Fruit fly (Drosophila melanogaster) whole organism, embryonic: ENCODE data around the gene Spn75F.

Source experiments
- B-H1 ChIP-seq: fragments of 200-800 bp; sonication (Bioruptor generic); IDR thresholded peaks from 3 replicates; pipeline ENCODE4 v1.3.6; 2022; ENCODE audit warnings: missing biosample characterization, missing genetic modification characterization
- C15 ChIP-seq: fragments of 200-800 bp; sonication (Bioruptor generic); IDR thresholded peaks from 3 replicates; pipeline ENCODE4 v1.3.6; 2022; ENCODE audit warnings: missing biosample characterization, missing genetic modification characterization
- CG10209 ChIP-seq: fragments of 200-800 bp; sonication (Bioruptor generic); optimal IDR thresholded peaks from 3 replicates; lab custom pipeline; 2017; ENCODE audit warnings: missing biosample characterization, mild to moderate bottlenecking, missing genetic modification characterization, missing genetic modification reagents
- CG10267 ChIP-seq: fragments of 200-800 bp; sonication (Bioruptor generic); optimal IDR thresholded peaks from 2 replicates; lab custom pipeline; 2018; ENCODE audit warnings: missing biosample characterization, mild to moderate bottlenecking, missing genetic modification characterization, moderate library complexity
- CG11504 ChIP-seq: fragments of 200-800 bp; sonication (Bioruptor generic); optimal IDR thresholded peaks from 3 replicates; lab custom pipeline; 2019; ENCODE audit warnings: missing biosample characterization, mild to moderate bottlenecking, missing genetic modification characterization, moderate library complexity
- CG11696 ChIP-seq: fragments of 200-800 bp; sonication (Bioruptor generic); IDR thresholded peaks from 2 replicates; pipeline ENCODE4 v1.3.6; 2022; ENCODE audit warnings: missing biosample characterization, missing genetic modification characterization
- CG12299 ChIP-seq: fragments of 200-800 bp; sonication (Bioruptor generic); optimal IDR thresholded peaks from 2 replicates; lab custom pipeline; 2018; ENCODE audit warnings: missing biosample characterization, mild to moderate bottlenecking, missing genetic modification characterization
- CG12659 ChIP-seq: fragments of 200-800 bp; sonication (Bioruptor generic); optimal IDR thresholded peaks from 3 replicates; lab custom pipeline; 2017; ENCODE audit warnings: mild to moderate bottlenecking, missing biosample characterization, missing genetic modification reagents, missing genetic modification characterization
- CG15514 ChIP-seq: fragments of 200-800 bp; sonication (Bioruptor generic); optimal IDR thresholded peaks from 3 replicates; lab custom pipeline; 2017; ENCODE audit warnings: missing biosample characterization, missing genetic modification characterization, mild to moderate bottlenecking, moderate library complexity, missing genetic modification reagents
- CG16813 ChIP-seq: fragments of 200-800 bp; sonication (Bioruptor generic); IDR thresholded peaks from 3 replicates; pipeline ENCODE4 v1.3.6; 2022; ENCODE audit warnings: missing biosample characterization, missing genetic modification characterization; ENCODE audit not compliant: partially characterized antibody
- CG17568 ChIP-seq: fragments of 200-800 bp; sonication (Bioruptor generic); optimal IDR thresholded peaks from 2 replicates; lab custom pipeline; 2018; ENCODE audit warnings: missing biosample characterization, mild to moderate bottlenecking, missing genetic modification characterization, moderate library complexity
- CG18262 ChIP-seq: fragments of 200-800 bp; optimal IDR thresholded peaks from 3 replicates; lab custom pipeline; 2019; ENCODE audit warnings: missing biosample characterization, mild to moderate bottlenecking, missing genetic modification characterization, moderate library complexity
- CG2129 ChIP-seq: fragments of 200-800 bp; sonication (Bioruptor generic); IDR thresholded peaks from 2 replicates; pipeline ENCODE4 v1.3.6; 2022; ENCODE audit warnings: missing biosample characterization, missing genetic modification characterization; ENCODE audit not compliant: partially characterized antibody
- CG2889 ChIP-seq: fragments of 200-800 bp; sonication (Bioruptor generic); IDR thresholded peaks from 3 replicates; pipeline ENCODE4 v1.3.6; 2022; ENCODE audit warnings: missing biosample characterization, missing genetic modification characterization
- CG34376 ChIP-seq: fragments of 200-800 bp; sonication (Bioruptor generic); optimal IDR thresholded peaks from 2 replicates; lab custom pipeline; 2018; ENCODE audit warnings: missing biosample characterization, mild to moderate bottlenecking, missing genetic modification characterization
- CG34422 ChIP-seq: fragments of 200-800 bp; sonication (Bioruptor generic); IDR thresholded peaks from 3 replicates; pipeline ENCODE4 v1.3.6; 2022; ENCODE audit warnings: missing biosample characterization, missing genetic modification characterization
- CG3726 ChIP-seq: fragments of 200-800 bp; sonication (Bioruptor generic); IDR thresholded peaks from 3 replicates; pipeline ENCODE4, ENCODE4 v1.3.6; 2022; ENCODE audit warnings: missing biosample characterization, missing genetic modification characterization
- CG5953 ChIP-seq: fragments of 200-800 bp; sonication (Bioruptor generic); IDR thresholded peaks from 2 replicates; pipeline ENCODE4 v1.3.6; 2022; ENCODE audit warnings: missing biosample characterization, missing genetic modification characterization
- CG6254 ChIP-seq: fragments of 200-800 bp; sonication (Bioruptor generic); optimal IDR thresholded peaks from 3 replicates; lab custom pipeline; 2017; ENCODE audit warnings: mild to moderate bottlenecking, missing biosample characterization, missing genetic modification reagents, missing genetic modification characterization
- CG8924 ChIP-seq: fragments of 200-800 bp; optimal IDR thresholded peaks from 3 replicates; lab custom pipeline; 2019; ENCODE audit warnings: missing biosample characterization, mild to moderate bottlenecking, missing genetic modification characterization, moderate library complexity
- CG9797 ChIP-seq: fragments of 200-800 bp; sonication (Bioruptor generic); optimal IDR thresholded peaks from 3 replicates; lab custom pipeline; 2018; ENCODE audit warnings: missing biosample characterization, mild to moderate bottlenecking, missing genetic modification characterization
- CkIIα-i1 ChIP-seq: fragments of 200-800 bp; sonication (Bioruptor generic); IDR thresholded peaks from 2 replicates; pipeline ENCODE4 v1.3.6; 2022; ENCODE audit warnings: missing biosample characterization, missing genetic modification characterization
- Dbx ChIP-seq: fragments of 200-800 bp; sonication (Bioruptor generic); IDR thresholded peaks from 3 replicates; pipeline ENCODE4 v1.3.6; 2022; ENCODE audit warnings: missing biosample characterization, missing genetic modification characterization
- Dip3 ChIP-seq: fragments of 200-800 bp; sonication (Bioruptor generic); optimal IDR thresholded peaks from 3 replicates; lab custom pipeline; 2016; ENCODE audit warnings: missing biosample characterization, missing genetic modification characterization
- Gug ChIP-seq: fragments of 200-800 bp; sonication (Bioruptor generic); IDR thresholded peaks from 4 replicates; pipeline ENCODE4 v1.3.6; 2022; ENCODE audit warnings: missing biosample characterization, missing genetic modification characterization
- H15 ChIP-seq: fragments of 200-800 bp; sonication (Bioruptor generic); IDR thresholded peaks from 3 replicates; pipeline ENCODE4 v1.3.6; 2022; ENCODE audit warnings: missing biosample characterization, missing genetic modification characterization
- HHEX ChIP-seq: fragments of 200-800 bp; sonication (Bioruptor generic); optimal IDR thresholded peaks from 3 replicates; lab custom pipeline; 2017; ENCODE audit warnings: missing biosample characterization, mild to moderate bottlenecking, missing genetic modification characterization, missing genetic modification reagents
- Hey ChIP-seq: fragments of 200-800 bp; sonication (Bioruptor generic); optimal IDR thresholded peaks from 3 replicates; lab custom pipeline; 2018; ENCODE audit warnings: missing biosample characterization, mild to moderate bottlenecking, missing genetic modification characterization
- HmgZ ChIP-seq: fragments of 200-800 bp; sonication (Bioruptor generic); optimal IDR thresholded peaks from 2 replicates; lab custom pipeline; 2018; ENCODE audit warnings: missing biosample characterization, mild to moderate bottlenecking, missing genetic modification characterization
- Hr3 ChIP-seq: fragments of 200-800 bp; sonication (Bioruptor generic); optimal IDR thresholded peaks from 3 replicates; lab custom pipeline; 2016; ENCODE audit warnings: missing biosample characterization, missing genetic modification characterization
- Kr ChIP-seq: fragments of 200-800 bp; sonication (Bioruptor generic); optimal IDR thresholded peaks from 2 replicates; lab custom pipeline; 2017; ENCODE audit warnings: missing biosample characterization, mild to moderate bottlenecking, missing genetic modification characterization
- Meics ChIP-seq: fragments of 200-800 bp; sonication (Bioruptor generic); optimal IDR thresholded peaks from 2 replicates; lab custom pipeline; 2017; ENCODE audit warnings: missing biosample characterization, mild to moderate bottlenecking, missing genetic modification characterization
- PHDP ChIP-seq: fragments of 200-800 bp; sonication (Bioruptor generic); optimal IDR thresholded peaks from 3 replicates; lab custom pipeline; 2018; ENCODE audit warnings: missing biosample characterization, mild to moderate bottlenecking, missing genetic modification characterization, moderate library complexity
- Sox100B ChIP-seq: fragments of 200-800 bp; sonication (Bioruptor generic); optimal IDR thresholded peaks from 3 replicates; lab custom pipeline; 2018; ENCODE audit warnings: missing biosample characterization, mild to moderate bottlenecking, missing genetic modification characterization
- Ssrp ChIP-seq: fragments of 200-800 bp; sonication (Bioruptor generic); optimal IDR thresholded peaks from 2 replicates; lab custom pipeline; 2018; ENCODE audit warnings: missing biosample characterization, mild to moderate bottlenecking, missing genetic modification characterization, moderate library complexity
- TFAM ChIP-seq: fragments of 200-800 bp; sonication (Bioruptor generic); optimal IDR thresholded peaks from 2 replicates; lab custom pipeline; 2017; ENCODE audit warnings: missing biosample characterization, missing genetic modification characterization, inconsistent platforms
- Usf ChIP-seq: fragments of 200-800 bp; sonication (Bioruptor generic); optimal IDR thresholded peaks from 2 replicates; lab custom pipeline; 2017; ENCODE audit warnings: missing genotype, missing biosample characterization, missing genetic modification characterization
- btn ChIP-seq: fragments of 200-800 bp; sonication (Bioruptor generic); optimal IDR thresholded peaks from 2 replicates; lab custom pipeline; 2016; ENCODE audit warnings: missing biosample characterization, missing genetic modification characterization
- corto ChIP-seq: fragments of 200-800 bp; sonication (Bioruptor generic); optimal IDR thresholded peaks from 2 replicates; lab custom pipeline; 2016; ENCODE audit warnings: missing biosample characterization, mild to moderate bottlenecking, missing genetic modification characterization, moderate library complexity
- dysf ChIP-seq: fragments of 200-800 bp; sonication (Bioruptor generic); IDR thresholded peaks from 3 replicates; pipeline ENCODE4 v1.3.6; 2022; ENCODE audit warnings: missing biosample characterization, missing genetic modification characterization
- gsb-n ChIP-seq: fragments of 200-800 bp; sonication (Bioruptor generic); optimal IDR thresholded peaks from 3 replicates; lab custom pipeline; 2018; ENCODE audit warnings: missing biosample characterization, mild to moderate bottlenecking, missing genetic modification characterization
- kni ChIP-seq: fragments of 200-800 bp; sonication (Bioruptor generic); optimal IDR thresholded peaks from 3 replicates; lab custom pipeline; 2017; ENCODE audit warnings: mild to moderate bottlenecking, missing biosample characterization, missing genetic modification reagents, missing genetic modification characterization
- knrl ChIP-seq: fragments of 200-800 bp; sonication (Bioruptor generic); IDR thresholded peaks from 3 replicates; pipeline ENCODE4 v1.3.6; 2022; ENCODE audit warnings: missing biosample characterization, missing genetic modification characterization; ENCODE audit not compliant: partially characterized antibody
- nom ChIP-seq: fragments of 200-800 bp; sonication (Bioruptor generic); optimal IDR thresholded peaks from 2 replicates; lab custom pipeline; 2017; ENCODE audit warnings: missing biosample characterization, missing genetic modification characterization, mild to moderate bottlenecking, moderate library complexity, missing genetic modification reagents
- pan ChIP-seq, 4 experiments: fragments of >200 bp in 3 of 4; fragments of 200-800 bp in 1 of 4; sonication (Bioruptor generic) in 1 of 4; optimal IDR thresholded peaks in 3 of 4; IDR thresholded peaks in 1 of 4; 2 replicates each; pipeline versions ENCODE4 v1.3.6 to Lab custom; 2017 to 2022; ENCODE audit warnings: missing biosample characterization in 2 of 4, missing genetic modification characterization in 2 of 4, mixed read lengths in 1 of 4
- twi ChIP-seq: fragments of 200-800 bp; optimal IDR thresholded peaks from 2 replicates; lab custom pipeline; 2019; ENCODE audit warnings: missing biosample characterization, mild to moderate bottlenecking, missing genetic modification characterization, moderate library complexity
- wdn ChIP-seq: fragments of 200-800 bp; sonication (Bioruptor generic); IDR thresholded peaks from 2 replicates; pipeline ENCODE4 v1.3.6; 2022; ENCODE audit warnings: missing biosample characterization, missing genetic modification characterization

Spn75F gene

DNA sequence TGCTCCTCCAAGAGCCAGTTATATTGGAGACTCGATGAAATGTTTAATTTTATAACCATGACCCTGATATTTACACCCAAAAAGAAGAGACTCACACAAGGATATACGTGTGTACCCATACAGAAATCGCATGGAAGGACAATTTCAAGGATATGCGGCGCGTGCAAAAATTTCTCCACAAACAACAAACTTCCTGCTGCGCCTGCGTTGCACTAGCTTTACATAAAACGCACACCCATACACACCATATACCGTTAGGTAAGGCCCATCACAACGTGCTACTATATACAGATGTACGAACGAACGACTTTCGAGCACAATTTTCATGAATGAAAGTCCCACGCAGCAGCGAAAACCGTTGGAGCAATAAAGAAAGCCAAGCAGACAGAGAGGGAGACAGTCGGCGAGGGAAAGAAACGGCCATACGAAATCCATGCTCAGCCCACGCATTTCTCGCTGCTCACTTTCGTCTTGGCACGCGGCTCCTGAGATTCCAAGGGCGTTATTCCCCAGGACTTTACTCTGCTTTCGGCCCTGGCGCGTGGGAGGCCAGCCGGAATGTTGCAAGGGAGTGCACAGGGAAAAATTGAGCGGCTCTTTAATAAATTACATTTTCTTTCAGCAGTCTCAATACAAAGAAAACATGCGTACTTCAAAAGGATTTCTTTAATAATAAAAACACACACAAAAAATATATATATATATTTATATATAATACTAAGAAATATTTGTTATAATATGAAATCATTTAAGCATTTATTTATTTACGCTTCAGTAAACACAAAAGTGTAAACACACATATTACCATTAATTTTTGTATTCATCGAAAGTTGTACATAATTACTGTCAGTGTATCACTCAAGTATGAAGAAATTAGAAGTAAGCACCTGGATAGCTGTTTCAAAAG is 41.8 kb downstream of the Spn75F start (continued):
- TF ChIP-seq CG34422 (GFP tag; lab: Robert Waterston, UW) (no peak), CG16813 (GFP tag; lab: Robert Waterston, UW) (no peak), TFAM (GFP tag; lab: Kevin White, UChicago) (no peak), Dbx (GFP tag; lab: Robert Waterston, UW) (0 out of 3 replicates have a peak, but pooled peaks have one; percentile 35), PHDP (tag; lab: Kevin White, UChicago) (peak; percentile 45), CG11504 (peak; percentile 61), B-H1 (GFP tag; lab: Robert Waterston, UW) (no peak), CG12299 (peak; percentile 19), CG15514 (GFP tag; lab: Kevin White, UChicago) (peak; percentile 19), CG2129 (GFP tag; lab: Robert Waterston, UW) (no peak), Sox100B (GFP tag; lab: Kevin White, UChicago) (peak; percentile 44), Gug (GFP tag; lab: Robert Waterston, UW) (no peak; the same call in 3 of the 4 replicates), corto (GFP tag; lab: Kevin White, UChicago) (no peak), HHEX (GFP tag; lab: Kevin White, UChicago) (peak; percentile 36), CG10209 (GFP tag; lab: Kevin White, UChicago) (peak; percentile 44), C15 (GFP tag; lab: Robert Waterston, UW) (no peak), Dip3 (GFP tag; lab: Kevin White, UChicago) (no peak), CG5953 (GFP tag; lab: Robert Waterston, UW) (no peak), HmgZ (tag; lab: Kevin White, UChicago) (no peak), CG17568 (GFP tag; lab: Kevin White, UChicago) (no peak), H15 (GFP tag; lab: Robert Waterston, UW) (no peak), Ssrp (tag; lab: Kevin White, UChicago) (peak; percentile 28), CG6254 (GFP tag; lab: Kevin White, UChicago) (no peak), Meics (peak; percentile 68), CG9797 (no peak), CG34376 (no peak), Hr3 (GFP tag; lab: Kevin White, UChicago) (peak; percentile 10), wdn (GFP tag; lab: Robert Waterston, UW) (no peak), CG3726 (GFP tag; lab: Robert Waterston, UW) (no peak), knrl (GFP tag; lab: Robert Waterston, UW) (no peak), CG8924 (tag; lab: Kevin White, UChicago) (peak; percentile 58), Usf (GFP tag; lab: Kevin White, UChicago) (no peak), CG12659 (GFP tag; lab: Kevin White, UChicago) (peak; percentile 38), nom (no peak), Hey (tag; lab: Kevin White, UChicago) (no peak), dysf (GFP tag; lab: Robert Waterston, UW) (0 out of 3 replicates have a peak, but pooled peaks have one; percentile 5), Kr (no peak), kni (GFP tag; lab: Kevin White, UChicago) (no peak), CG18262 (peak; percentile 55), CG2889 (GFP tag; lab: Robert Waterston, UW) (no peak), twi (tag; lab: Kevin White, UChicago) (no peak), CG11696 (GFP tag; lab: Robert Waterston, UW) (no peak), btn (GFP tag; lab: Kevin White, UChicago) (no peak), pan (optimal IDR thresholded peaks at IDR 0.05; lab: Kevin White, UChicago) (no peak), pan (GFP tag; optimal IDR thresholded peaks at IDR 0.05 in 1 of 2, IDR thresholded peaks at IDR 0.05 in 1 of 2) (peak in 1 of 2 experiments; percentile 44), CkIIα-i1 (GFP tag; lab: Robert Waterston, UW) (no peak), CG10267 (tag; lab: Kevin White, UChicago) (peak; percentile 46), gsb-n (tag; lab: Kevin White, UChicago) (peak; percentile 18)
